Fruit fly (Drosophila melanogaster) whole organism, embryonic: ENCODE measurements around the gene eIF2Bepsilon.
A peak's percentile ranks its signal among the peaks of the same experiment; 100 is the strongest.

Experiments
- CG12299 ChIP-seq: fragments of 200-800 bp; sonication (Bioruptor generic); optimal IDR thresholded peaks from 2 replicates; lab custom pipeline; 2018; ENCODE audit warnings: missing biosample characterization, mild to moderate bottlenecking, missing genetic modification characterization
- CG15696 ChIP-seq: fragments of 200-800 bp; sonication (Bioruptor generic); optimal IDR thresholded peaks from 2 replicates; lab custom pipeline; 2019; ENCODE audit warnings: missing biosample characterization, mild to moderate bottlenecking, missing genetic modification characterization, moderate library complexity
- CG17361 ChIP-seq: fragments of 200-800 bp; sonication (Bioruptor generic); IDR thresholded peaks from 3 replicates; pipeline ENCODE4 v1.3.6; 2022; ENCODE audit warnings: missing biosample characterization, missing genetic modification characterization
- CG2116 ChIP-seq: fragments of 200-800 bp; sonication (Bioruptor generic); optimal IDR thresholded peaks from 3 replicates; lab custom pipeline; 2018; ENCODE audit warnings: missing biosample characterization, mild to moderate bottlenecking, missing genetic modification characterization
- CG2712 ChIP-seq: fragments of 200-800 bp; optimal IDR thresholded peaks from 3 replicates; lab custom pipeline; 2019; ENCODE audit warnings: missing biosample characterization, mild to moderate bottlenecking, missing genetic modification characterization, moderate library complexity
- CG3847 ChIP-seq: fragments of 200-800 bp; sonication (Bioruptor generic); IDR thresholded peaks from 2 replicates; pipeline ENCODE4 v1.3.6; 2022; ENCODE audit warnings: missing biosample characterization, missing genetic modification characterization
- CG6175 ChIP-seq: fragments of 200-800 bp; sonication (Bioruptor generic); IDR thresholded peaks from 3 replicates; pipeline ENCODE4 v1.3.6; 2022; ENCODE audit warnings: missing biosample characterization, missing genetic modification characterization
- CG7963 ChIP-seq: fragments of 200-800 bp; sonication (Bioruptor generic); IDR thresholded peaks from 3 replicates; pipeline ENCODE4 v1.3.6; 2022; ENCODE audit warnings: missing biosample characterization, missing genetic modification characterization; ENCODE audit not compliant: partially characterized antibody
- CG8924 ChIP-seq: fragments of 200-800 bp; optimal IDR thresholded peaks from 3 replicates; lab custom pipeline; 2019; ENCODE audit warnings: missing biosample characterization, mild to moderate bottlenecking, missing genetic modification characterization, moderate library complexity
- CG9609 ChIP-seq: fragments of 200-800 bp; sonication (Bioruptor generic); optimal IDR thresholded peaks from 3 replicates; lab custom pipeline; 2016; ENCODE audit warnings: missing biosample characterization, missing genetic modification characterization
- CG9817 ChIP-seq: fragments of 200-800 bp; sonication (Bioruptor generic); optimal IDR thresholded peaks from 2 replicates; lab custom pipeline; 2018; ENCODE audit warnings: missing biosample characterization, mild to moderate bottlenecking, missing genetic modification characterization, moderate library complexity
- CrebB ChIP-seq: fragments of 200-800 bp; sonication (Bioruptor generic); optimal IDR thresholded peaks from 3 replicates; lab custom pipeline; 2018; ENCODE audit warnings: missing biosample characterization, mild to moderate bottlenecking, missing genetic modification characterization
- Dref ChIP-seq: fragments of 200-800 bp; sonication (Bioruptor generic); IDR thresholded peaks from 2 replicates; pipeline ENCODE4 v1.3.6; 2022; ENCODE audit warnings: missing biosample characterization, missing genetic modification characterization
- Fer1 ChIP-seq: fragments of 200-800 bp; sonication (Bioruptor generic); optimal IDR thresholded peaks from 2 replicates; lab custom pipeline; 2017; ENCODE audit warnings: missing biosample characterization, mild to moderate bottlenecking, missing genetic modification characterization
- HLH4C ChIP-seq: fragments of 200-800 bp; sonication (Bioruptor generic); IDR thresholded peaks from 3 replicates; pipeline ENCODE4 v1.3.6; 2022; ENCODE audit warnings: missing biosample characterization, missing genetic modification characterization; ENCODE audit not compliant: partially characterized antibody
- Hmr ChIP-seq: fragments of 200-800 bp; sonication (Bioruptor generic); optimal IDR thresholded peaks from 3 replicates; lab custom pipeline; 2017; ENCODE audit warnings: mild to moderate bottlenecking, missing biosample characterization, missing genetic modification reagents, missing genetic modification characterization
- Hr51 ChIP-seq, 2 experiments: fragments of 200-800 bp; sonication (Bioruptor generic); optimal IDR thresholded peaks; 2 replicates in 1 of 2; 3 replicates in 1 of 2; lab custom pipeline; 2016 to 2018; ENCODE audit warnings: missing biosample characterization in 2 of 2, missing genetic modification characterization in 2 of 2, mild to moderate bottlenecking in 1 of 2, moderate library complexity in 1 of 2
- Hsf ChIP-seq: fragments of 200-800 bp; sonication (Bioruptor generic); optimal IDR thresholded peaks from 3 replicates; lab custom pipeline; 2016; ENCODE audit warnings: missing biosample characterization, missing genetic modification characterization
- Kr ChIP-seq: fragments of 200-800 bp; sonication (Bioruptor generic); optimal IDR thresholded peaks from 2 replicates; lab custom pipeline; 2017; ENCODE audit warnings: missing biosample characterization, mild to moderate bottlenecking, missing genetic modification characterization
- MESR4 ChIP-seq: fragments of 200-800 bp; sonication (Bioruptor generic); optimal IDR thresholded peaks from 2 replicates; lab custom pipeline; 2018; ENCODE audit warnings: missing biosample characterization, mild to moderate bottlenecking, missing genetic modification characterization, moderate library complexity
- Meics ChIP-seq: fragments of 200-800 bp; sonication (Bioruptor generic); optimal IDR thresholded peaks from 2 replicates; lab custom pipeline; 2017; ENCODE audit warnings: missing biosample characterization, mild to moderate bottlenecking, missing genetic modification characterization
- Mrtf ChIP-seq: fragments of 200-800 bp; sonication (Bioruptor generic); IDR thresholded peaks from 3 replicates; pipeline ENCODE4 v1.3.6; 2022; ENCODE audit warnings: missing biosample characterization, missing genetic modification characterization
- PHDP ChIP-seq: fragments of 200-800 bp; sonication (Bioruptor generic); optimal IDR thresholded peaks from 3 replicates; lab custom pipeline; 2018; ENCODE audit warnings: missing biosample characterization, mild to moderate bottlenecking, missing genetic modification characterization, moderate library complexity
- Sin3A ChIP-seq: fragments of >200 bp; optimal IDR thresholded peaks from 2 replicates; lab custom pipeline; 2018
- Sry-β ChIP-seq: fragments of 200-800 bp; sonication (Bioruptor generic); optimal IDR thresholded peaks from 2 replicates; lab custom pipeline; 2018; ENCODE audit warnings: missing biosample characterization, mild to moderate bottlenecking, missing genetic modification characterization, moderate library complexity
- Stat92E ChIP-seq, 3 experiments: fragments of >200 bp in 2 of 3; fragments of 200-800 bp in 1 of 3; sonication (Bioruptor generic) in 1 of 3; optimal IDR thresholded peaks; 2 replicates each; lab custom pipeline; 2017 to 2019; ENCODE audit warnings: missing biosample characterization in 3 of 3, missing genetic modification characterization in 3 of 3, mild to moderate bottlenecking in 1 of 3, moderate library complexity in 1 of 3
- Trl ChIP-seq, 3 experiments: fragments of >200 bp in 2 of 3; fragments of 200-800 bp in 1 of 3; sonication (Bioruptor generic) in 1 of 3; optimal IDR thresholded peaks; 2 replicates in 1 of 3; 3 replicates in 2 of 3; lab custom pipeline; 2016 to 2017; ENCODE audit warnings: missing biosample characterization in 1 of 3, missing genetic modification characterization in 1 of 3
- chinmo ChIP-seq: fragments of 200-800 bp; sonication (Bioruptor generic); IDR thresholded peaks from 4 replicates; pipeline ENCODE4 v1.3.6; 2022; ENCODE audit warnings: missing biosample characterization, missing genetic modification characterization; ENCODE audit not compliant: partially characterized antibody
- dan ChIP-seq: fragments of 200-800 bp; sonication (Bioruptor generic); IDR thresholded peaks from 2 replicates; pipeline ENCODE4 v1.3.6; 2022; ENCODE audit warnings: missing biosample characterization, missing genetic modification characterization
- dpn ChIP-seq, 2 experiments: fragments of 200-800 bp; sonication (Bioruptor generic); optimal IDR thresholded peaks; 3 replicates each; lab custom pipeline; 2016; ENCODE audit warnings: missing biosample characterization in 2 of 2, missing genetic modification characterization in 2 of 2
- ewg ChIP-seq: fragments of 200-800 bp; sonication (Bioruptor generic); optimal IDR thresholded peaks from 3 replicates; lab custom pipeline; 2017; ENCODE audit warnings: mild to moderate bottlenecking, missing biosample characterization, missing genetic modification reagents, missing genetic modification characterization
- fd3F ChIP-seq: fragments of 200-800 bp; sonication (Bioruptor generic); optimal IDR thresholded peaks from 2 replicates; lab custom pipeline; 2018; ENCODE audit warnings: missing biosample characterization, mild to moderate bottlenecking, missing genetic modification characterization, moderate library complexity
- gfzf ChIP-seq: fragments of 200-800 bp; sonication (Bioruptor generic); optimal IDR thresholded peaks from 2 replicates; lab custom pipeline; 2016; ENCODE audit warnings: missing biosample characterization, mild to moderate bottlenecking, missing genetic modification characterization, moderate library complexity
- ken ChIP-seq: fragments of 200-800 bp; sonication (Bioruptor generic); IDR thresholded peaks from 3 replicates; pipeline ENCODE4 v1.3.6; 2022; ENCODE audit warnings: missing biosample characterization, missing genetic modification characterization
- lmd ChIP-seq: fragments of 200-800 bp; sonication (Bioruptor generic); IDR thresholded peaks from 2 replicates; pipeline ENCODE4 v1.3.6; 2022; ENCODE audit warnings: missing biosample characterization, missing genetic modification characterization
- maf-S ChIP-seq: fragments of 200-800 bp; sonication (Bioruptor generic); optimal IDR thresholded peaks from 2 replicates; lab custom pipeline; 2016; ENCODE audit warnings: missing biosample characterization, missing genetic modification characterization
- mam ChIP-seq: fragments of 200-800 bp; sonication (Bioruptor generic); optimal IDR thresholded peaks from 3 replicates; lab custom pipeline; 2016; ENCODE audit warnings: missing biosample characterization, missing genetic modification characterization
- mirr ChIP-seq: fragments of 200-800 bp; sonication (Bioruptor generic); optimal IDR thresholded peaks from 3 replicates; lab custom pipeline; 2018; ENCODE audit warnings: missing biosample characterization, mild to moderate bottlenecking, missing genetic modification characterization
- nerfin-1 ChIP-seq: fragments of 200-800 bp; sonication (Bioruptor generic); optimal IDR thresholded peaks from 3 replicates; lab custom pipeline; 2019; ENCODE audit warnings: missing biosample characterization, mild to moderate bottlenecking, missing genetic modification characterization, moderate library complexity
- prd ChIP-seq, 3 experiments: fragments of >200 bp in 2 of 3; fragments of 200-800 bp in 1 of 3; sonication (Bioruptor generic) in 1 of 3; optimal IDR thresholded peaks in 2 of 3; IDR thresholded peaks in 1 of 3; 2 replicates in 2 of 3; 3 replicates in 1 of 3; pipeline versions ENCODE4 v1.3.6 to Lab custom; 2017 to 2022; ENCODE audit warnings: missing biosample characterization in 1 of 3, missing genetic modification characterization in 1 of 3
- sens ChIP-seq: fragments of 200-800 bp; sonication (Bioruptor generic); peaks from one replicate; lab custom pipeline; 2016; ENCODE audit warnings: missing biosample characterization, missing genetic modification characterization
- shn ChIP-seq: fragments of 200-800 bp; sonication (Bioruptor generic); optimal IDR thresholded peaks from 3 replicates; lab custom pipeline; 2016; ENCODE audit warnings: missing biosample characterization, missing genetic modification characterization
- sima ChIP-seq: fragments of 200-800 bp; sonication (Bioruptor generic); optimal IDR thresholded peaks from 2 replicates; lab custom pipeline; 2016; ENCODE audit warnings: missing biosample characterization, missing genetic modification characterization
- stwl ChIP-seq: fragments of 200-800 bp; sonication (Bioruptor generic); optimal IDR thresholded peaks from 3 replicates; lab custom pipeline; 2018; ENCODE audit warnings: missing biosample characterization, mild to moderate bottlenecking, missing genetic modification characterization, moderate library complexity
- unc-4 ChIP-seq: fragments of 200-800 bp; sonication (Bioruptor generic); IDR thresholded peaks from 2 replicates; pipeline ENCODE4 v1.3.6; 2022; ENCODE audit warnings: missing biosample characterization, missing genetic modification characterization; ENCODE audit not compliant: partially characterized antibody
- zen ChIP-seq: fragments of 200-800 bp; sonication (Bioruptor generic); optimal IDR thresholded peaks from 3 replicates; lab custom pipeline; 2018; ENCODE audit warnings: missing biosample characterization, mild to moderate bottlenecking, missing genetic modification characterization, moderate library complexity

The eIF2Bepsilon gene

DNA sequence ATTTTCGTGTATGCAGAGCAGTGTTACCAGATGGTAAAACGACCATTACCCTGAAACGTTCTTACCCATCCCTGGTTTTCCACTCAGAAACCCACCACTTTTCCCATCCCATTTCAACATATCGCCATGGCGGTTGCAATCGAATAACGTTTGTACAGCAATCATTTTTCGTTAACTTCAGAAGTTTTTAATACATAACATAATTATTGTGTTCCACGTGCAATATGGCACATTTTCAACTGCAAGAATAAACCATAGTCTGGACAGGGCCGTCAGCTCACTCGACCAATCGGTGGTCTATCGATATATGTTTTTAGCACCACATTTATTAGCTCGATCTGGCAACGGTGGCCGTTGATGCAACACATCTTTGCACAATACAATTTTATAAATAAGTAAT lies 32.7 kb downstream of the eIF2Bepsilon start, which contains the start of the genes trr and mRpL16 (continued):
- TF ChIP-seq CG15696 (peak; percentile 44), sima (no peak), Sin3A (lab: Kevin White, UChicago) (peak; percentile 97), prd (optimal IDR thresholded peaks at IDR 0.05; lab: Kevin White, UChicago) (no peak), prd (GFP tag; IDR thresholded peaks at IDR 0.05; lab: Robert Waterston, UW) (peak; percentile 58; the same call in 2 of the 3 replicates), Mrtf (GFP tag; lab: Robert Waterston, UW) (no peak), Dref (GFP tag; lab: Robert Waterston, UW) (peak; percentile 75), unc-4 (peak; percentile 80), dpn (GFP tag; optimal IDR thresholded peaks at IDR 0.05; lab: Kevin White, UChicago) (peak; percentile 33 to 39), CG8924 (tag; lab: Kevin White, UChicago) (peak; percentile 67), CG2116 (GFP tag; lab: Kevin White, UChicago) (peak; percentile 93), lmd (GFP tag; lab: Robert Waterston, UW) (peak; percentile 33; the same call in 1 of the 2 replicates), fd3F (GFP tag; lab: Kevin White, UChicago) (peak; percentile 1), PHDP (no peak), Trl (optimal IDR thresholded peaks at IDR 0.05; lab: Kevin White, UChicago) (no peak), Trl (GFP tag; optimal IDR thresholded peaks at IDR 0.05; lab: Kevin White, UChicago) (peak; percentile 24), Sry-β (peak; percentile 6), stwl (tag; lab: Kevin White, UChicago) (peak; percentile 60), Meics (GFP tag; lab: Kevin White, UChicago) (no peak), CG7963 (GFP tag; lab: Robert Waterston, UW) (peak; percentile 40; the same call in 1 of the 3 replicates), nerfin-1 (tag; lab: Kevin White, UChicago) (peak; percentile 5), dan (GFP tag; lab: Robert Waterston, UW) (no peak), ken (GFP tag; lab: Robert Waterston, UW) (0 out of 3 replicates have a peak, but pooled peaks have one; percentile 10), gfzf (GFP tag; lab: Kevin White, UChicago) (peak; percentile 75), CG9609 (GFP tag; lab: Kevin White, UChicago) (peak; percentile 22), mam (GFP tag; lab: Kevin White, UChicago) (peak; percentile 16), CG6175 (GFP tag; lab: Robert Waterston, UW) (peak; percentile 92), Stat92E (GFP tag; optimal IDR thresholded peaks at IDR 0.05; lab: Kevin White, UChicago) (no peak), Hmr (GFP tag; lab: Kevin White, UChicago) (no peak), CG17361 (GFP tag; lab: Robert Waterston, UW) (no peak; the same call in 2 of the 3 replicates), maf-S (GFP tag; lab: Kevin White, UChicago) (no peak), MESR4 (GFP tag; lab: Kevin White, UChicago) (peak; percentile 45), HLH4C (GFP tag; lab: Robert Waterston, UW) (peak; percentile 54; the same call in 2 of the 3 replicates), ewg (peak; percentile 4), Kr (GFP tag; lab: Kevin White, UChicago) (no peak), chinmo (0 out of 4 replicates have a peak, but pooled peaks have one; percentile 59), CG2712 (tag; lab: Kevin White, UChicago) (peak; percentile 65), Hsf (GFP tag; lab: Kevin White, UChicago) (peak; percentile 18), CrebB (tag; lab: Kevin White, UChicago) (peak; percentile 2), Hr51 (GFP tag; optimal IDR thresholded peaks at IDR 0.05; lab: Kevin White, UChicago) (peak in 1 of 2 experiments; percentile 13), sens (GFP tag; lab: Kevin White, UChicago) (peak; percentile 86), CG12299 (peak; percentile 39), mirr (GFP tag; lab: Kevin White, UChicago) (peak; percentile 40), Fer1 (GFP tag; lab: Kevin White, UChicago) (peak; percentile 53), shn (peak; percentile 23), CG3847 (GFP tag; lab: Robert Waterston, UW) (peak; percentile 62), zen (tag; lab: Kevin White, UChicago) (peak; percentile 13), CG9817 (tag; lab: Kevin White, UChicago) (peak; percentile 50)
